Worm (Caenorhabditis elegans): ENCODE measurements around the gene F08F3.8.

The F08F3.8 gene

ce11 chrV:5453615-5454014, 21.2 kb upstream of the F08F3.8 start, which contains the start of gene glc-3:
Gene glc-3 (minus strand): TSS chrV:5453715.
- TF ChIP-seq jun-1 (tag; optimal IDR thresholded peaks at IDR 0.05) (no peak), lsy-12 (tag; optimal IDR thresholded peaks at IDR 0.05) (no peak), R02D3.7 (tag; optimal IDR thresholded peaks at IDR 0.05) (no peak), lin-15B (tag; optimal IDR thresholded peaks at IDR 0.05) (no peak), egl-27 (tag; optimal IDR thresholded peaks at IDR 0.05) (no peak), hmg-11 (tag; optimal IDR thresholded peaks at IDR 0.05) (no peak), fkh-2 (tag; optimal IDR thresholded peaks at IDR 0.05) (no peak), nhr-76 (tag; optimal IDR thresholded peaks at IDR 0.05) (no peak), pqm-1 (tag; optimal IDR thresholded peaks at IDR 0.05) (no peak), nhr-77 (tag; optimal IDR thresholded peaks at IDR 0.05) (no peak), elt-2 (tag; optimal IDR thresholded peaks at IDR 0.05) (no peak), fos-1 (tag; optimal IDR thresholded peaks at IDR 0.05) (no peak), ztf-4 (tag; optimal IDR thresholded peaks at IDR 0.05) (no peak), nhr-23 (tag; optimal IDR thresholded peaks at IDR 0.05) (no peak)

DNA sequence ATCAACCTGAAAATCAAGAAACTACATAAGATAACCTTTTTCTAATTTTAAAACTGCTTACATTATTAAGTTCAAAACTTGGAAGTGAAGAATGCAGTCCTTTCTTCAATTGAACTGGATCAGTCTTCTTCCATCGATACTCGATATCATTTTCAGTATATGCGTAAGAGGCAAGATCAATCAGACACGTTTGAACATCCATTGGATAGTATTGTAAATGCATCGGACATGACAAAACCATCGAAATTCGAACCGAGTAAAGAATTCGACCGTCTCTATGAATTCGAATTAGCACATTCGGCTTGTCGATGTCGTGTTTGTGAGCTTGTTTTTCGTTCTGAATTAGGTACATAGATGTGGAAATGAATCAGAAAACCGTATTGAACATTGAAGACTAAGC, 18.3 kb upstream of the F08F3.8 start:
- TF ChIP-seq nhr-237 (tag; optimal IDR thresholded peaks at IDR 0.05) (no peak), fkh-2 (tag; optimal IDR thresholded peaks at IDR 0.05) (no peak), elt-2 (tag; optimal IDR thresholded peaks at IDR 0.05) (no peak), ztf-4 (tag; optimal IDR thresholded peaks at IDR 0.05) (no peak), eor-1 (tag; optimal IDR thresholded peaks at IDR 0.05) (no peak), zag-1 (tag; optimal IDR thresholded peaks at IDR 0.05) (no peak), jun-1 (tag; optimal IDR thresholded peaks at IDR 0.05) (no peak), ceh-82 (tag; optimal IDR thresholded peaks at IDR 0.05) (no peak), sea-2 (GFP tag; optimal IDR thresholded peaks at IDR 0.05) (no peak), hmg-11 (tag; optimal IDR thresholded peaks at IDR 0.05) (no peak), egl-27 (tag; optimal IDR thresholded peaks at IDR 0.05) (no peak), lsy-12 (tag; optimal IDR thresholded peaks at IDR 0.05) (no peak), nhr-76 (tag; optimal IDR thresholded peaks at IDR 0.05) (no peak), nfya-1 (tag; optimal IDR thresholded peaks at IDR 0.05; ENCODE audit: insufficient read depth) (no peak), ceh-9 (tag; optimal IDR thresholded peaks at IDR 0.05) (no peak), ztf-11 (tag; optimal IDR thresholded peaks at IDR 0.05) (no peak), nhr-23 (tag; optimal IDR thresholded peaks at IDR 0.05) (no peak), ceh-16 (tag; optimal IDR thresholded peaks at IDR 0.05) (no peak)

DNA sequence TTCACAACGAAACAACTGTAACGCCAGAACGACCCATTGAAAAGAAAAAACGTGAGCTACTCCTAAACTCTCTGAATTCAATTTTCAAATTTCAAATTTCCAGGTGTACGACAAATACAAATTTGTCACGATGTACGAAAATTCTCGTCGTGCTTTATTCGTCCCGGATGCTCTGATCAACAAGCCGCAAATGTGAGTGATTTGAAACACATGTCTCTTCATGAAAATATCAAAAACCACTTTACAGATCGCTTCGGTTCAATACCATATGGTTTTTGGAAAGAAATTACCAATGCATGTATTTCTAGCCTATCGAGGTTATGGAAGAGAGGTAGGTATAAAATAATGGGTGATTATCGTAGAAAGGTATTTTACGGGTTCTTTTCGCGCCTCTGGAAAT, 14.7 kb upstream of the F08F3.8 start:
- TF ChIP-seq nhr-67 (tag; optimal IDR thresholded peaks at IDR 0.05) (no peak), zag-1 (tag; optimal IDR thresholded peaks at IDR 0.05) (no peak), nhr-77 (tag; optimal IDR thresholded peaks at IDR 0.05) (no peak), nhr-237 (tag; optimal IDR thresholded peaks at IDR 0.05) (no peak), mdl-1 (tag; optimal IDR thresholded peaks at IDR 0.05) (no peak), hmg-11 (tag; optimal IDR thresholded peaks at IDR 0.05) (no peak), eor-1 (tag; optimal IDR thresholded peaks at IDR 0.05) (no peak), nfya-1 (tag; optimal IDR thresholded peaks at IDR 0.05; ENCODE audit: insufficient read depth) (no peak), lin-39 (tag; optimal IDR thresholded peaks at IDR 0.05) (no peak), lin-15B (tag; optimal IDR thresholded peaks at IDR 0.05) (no peak), mml-1 (tag; optimal IDR thresholded peaks at IDR 0.05) (no peak), ceh-82 (tag; optimal IDR thresholded peaks at IDR 0.05) (no peak), pqm-1 (tag; optimal IDR thresholded peaks at IDR 0.05) (no peak), egl-5 (tag; optimal IDR thresholded peaks at IDR 0.05) (no peak), pha-4 (tag; optimal IDR thresholded peaks at IDR 0.05) (no peak), ceh-9 (tag; optimal IDR thresholded peaks at IDR 0.05) (no peak), tbx-2 (tag; optimal IDR thresholded peaks at IDR 0.05) (no peak), daf-12 (tag; optimal IDR thresholded peaks at IDR 0.05) (no peak), elt-1 (tag; optimal IDR thresholded peaks at IDR 0.05) (no peak), lsy-12 (tag; optimal IDR thresholded peaks at IDR 0.05) (no peak)

DNA sequence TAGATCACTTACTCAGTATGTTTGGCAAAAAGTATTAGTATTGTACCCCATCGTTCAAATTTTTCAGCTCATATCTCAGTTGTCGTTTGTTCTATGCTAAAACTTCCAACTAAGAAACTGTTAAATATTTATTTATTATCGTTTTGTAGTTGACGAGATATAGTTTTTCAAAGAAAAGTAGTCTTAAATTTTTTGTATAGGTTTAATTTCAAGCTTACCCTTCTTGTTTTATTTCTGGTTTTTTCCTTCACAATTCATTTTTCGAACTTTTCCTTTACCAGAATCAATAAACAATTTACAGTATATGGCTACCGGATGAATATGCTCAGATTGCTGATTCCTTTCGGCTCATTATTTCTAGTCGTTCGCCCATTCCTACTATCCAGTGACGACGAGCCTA, 13.4 kb upstream of the F08F3.8 start, which contains the start of gene F08F3.1:
Gene F08F3.1, plus strand, starts transcription at position 301 of the 400 bp plus-strand sequence.
- no peak for TF ChIP-seq elt-2 (tag; optimal IDR thresholded peaks at IDR 0.05)
- TF ChIP-seq nhr-67 (tag; optimal IDR thresholded peaks at IDR 0.05), result no peak
- no peak for TF ChIP-seq sea-2 (GFP tag; optimal IDR thresholded peaks at IDR 0.05)
- TF ChIP-seq ztf-4 (tag; optimal IDR thresholded peaks at IDR 0.05), result no peak
- no peak for TF ChIP-seq R02D3.7 (tag; optimal IDR thresholded peaks at IDR 0.05)

- TF ChIP-seq fkh-2 (tag; optimal IDR thresholded peaks at IDR 0.05) (no peak), aly-2 (tag; optimal IDR thresholded peaks at IDR 0.05) (no peak), lsy-12 (tag; optimal IDR thresholded peaks at IDR 0.05) (no peak), lin-15B (tag; optimal IDR thresholded peaks at IDR 0.05) (no peak), nhr-12 (tag; optimal IDR thresholded peaks at IDR 0.05) (no peak), pqm-1 (tag; optimal IDR thresholded peaks at IDR 0.05) (no peak), mml-1 (tag; optimal IDR thresholded peaks at IDR 0.05) (no peak), egl-27 (tag; optimal IDR thresholded peaks at IDR 0.05) (no peak), nhr-76 (tag; optimal IDR thresholded peaks at IDR 0.05) (no peak), ama-1 (optimal IDR thresholded peaks at IDR 0.05) (no peak)
Measured at ce11 chrV:5444037-5444436, 11.6 kb upstream of the F08F3.8 start.

Measured in whole organism, L3 larva.